Worm (Caenorhabditis elegans) whole organism, young adult: ENCODE data around the gene grl-11.

Experiments
- B0019.2 ChIP-seq: fragments of 200-800 bp; sonication (Bioruptor generic); conservative IDR thresholded peaks from 2 replicates; pipeline ENCODE4 v1.3.6; 2022; ENCODE audit warnings: missing genetic modification reagents, missing genetic modification characterization, missing compliant biosample characterization
- B0035.1 ChIP-seq: sonication (generic microtip); optimal IDR thresholded peaks from 2 replicates; lab custom pipeline; 2016; ENCODE audit warnings: missing genetic modification characterization, mild to moderate bottlenecking, missing compliant biosample characterization, missing genotype, missing genetic modification reagents
- B0336.3 ChIP-seq: fragments of 200-800 bp; sonication (Bioruptor generic); IDR thresholded peaks from 2 replicates; pipeline ENCODE4 v1.3.6; 2022; ENCODE audit warnings: missing genetic modification characterization, missing compliant biosample characterization
- F57A8.1 ChIP-seq: fragments of 200-800 bp; sonication (Bioruptor generic); optimal IDR thresholded peaks from 2 replicates; lab custom pipeline; 2018; ENCODE audit warnings: mild to moderate bottlenecking, missing genetic modification characterization, moderate library complexity, missing compliant biosample characterization
- K11D2.4 ChIP-seq: fragments of 200-800 bp; sonication (Bioruptor generic); IDR thresholded peaks from 2 replicates; pipeline ENCODE4 v1.3.6; 2022; ENCODE audit warnings: missing genetic modification reagents, missing genetic modification characterization, missing compliant biosample characterization
- K12H6.12 ChIP-seq: fragments of 200-800 bp; sonication (Bioruptor generic); optimal IDR thresholded peaks from 2 replicates; lab custom pipeline; 2018; ENCODE audit warnings: mild to moderate bottlenecking, missing genetic modification characterization, missing compliant biosample characterization
- Y53G8AR.9 ChIP-seq: fragments of 200-800 bp; sonication (Bioruptor generic); conservative IDR thresholded peaks from 2 replicates; pipeline ENCODE4 v1.3.6; 2022; ENCODE audit warnings: missing genetic modification reagents, missing genetic modification characterization, missing compliant biosample characterization
- Y56A3A.18 ChIP-seq: fragments of 200-800 bp; sonication (Bioruptor generic); IDR thresholded peaks from 2 replicates; pipeline ENCODE4 v1.3.6; 2022; ENCODE audit warnings: missing genetic modification reagents, missing genetic modification characterization, missing compliant biosample characterization
- Y67H2A.10 ChIP-seq: fragments of 200-800 bp; sonication (Bioruptor generic); conservative IDR thresholded peaks from 2 replicates; pipeline ENCODE4 v1.3.6; 2022; ENCODE audit warnings: missing genetic modification reagents, missing genetic modification characterization, missing compliant biosample characterization
- attf-3 ChIP-seq: fragments of 200-800 bp; sonication (Bioruptor generic); conservative IDR thresholded peaks from 2 replicates; pipeline ENCODE4 v1.3.6; 2022; ENCODE audit warnings: missing genetic modification reagents, missing genetic modification characterization, missing compliant biosample characterization
- attf-5 ChIP-seq: fragments of 200-800 bp; sonication (Bioruptor generic); optimal IDR thresholded peaks from 2 replicates; lab custom pipeline; 2018; ENCODE audit warnings: mild to moderate bottlenecking, missing genetic modification characterization, missing compliant biosample characterization
- attf-6 ChIP-seq: fragments of 200-800 bp; sonication (Bioruptor generic); IDR thresholded peaks from 2 replicates; pipeline ENCODE4 v1.3.6; 2022; ENCODE audit warnings: missing genetic modification reagents, missing genetic modification characterization, missing compliant biosample characterization
- bed-1 ChIP-seq: fragments of 200-800 bp; sonication (Bioruptor generic); IDR thresholded peaks from 2 replicates; pipeline ENCODE4 v1.3.6; 2022; ENCODE audit warnings: missing genetic modification reagents, missing genetic modification characterization, missing compliant biosample characterization
- cebp-1 ChIP-seq, 2 experiments: fragments of 200-800 bp in 1 of 2; sonication (Bioruptor generic) in 1 of 2; sonication (generic microtip) in 1 of 2; IDR thresholded peaks in 1 of 2; optimal IDR thresholded peaks in 1 of 2; 2 replicates each; pipeline versions ENCODE4 v1.3.6 to Lab custom; 2017 to 2022; ENCODE audit warnings: missing compliant biosample characterization in 2 of 2, missing genetic modification characterization in 2 of 2, mild to moderate bottlenecking in 1 of 2, missing genetic modification reagents in 1 of 2, moderate library complexity in 1 of 2
- ceh-40 ChIP-seq: fragments of 200-800 bp; sonication (Bioruptor generic); IDR thresholded peaks from 2 replicates; pipeline ENCODE4 v1.3.6; 2022; ENCODE audit warnings: missing genetic modification characterization, missing compliant biosample characterization
- die-1 ChIP-seq: sonication (generic microtip); optimal IDR thresholded peaks from 2 replicates; lab custom pipeline; 2016; ENCODE audit warnings: missing genotype, mild to moderate bottlenecking, missing genetic modification characterization, missing compliant biosample characterization
- dpff-1 ChIP-seq: sonication (generic microtip); optimal IDR thresholded peaks from 2 replicates; lab custom pipeline; 2017; ENCODE audit warnings: mild to moderate bottlenecking, missing genetic modification characterization, missing compliant biosample characterization
- ekl-4 ChIP-seq: fragments of 200-800 bp; sonication (Bioruptor generic); IDR thresholded peaks from 2 replicates; pipeline ENCODE4 v1.3.6; 2022; ENCODE audit warnings: missing genetic modification reagents, missing genetic modification characterization, missing compliant biosample characterization
- fkh-3 ChIP-seq: sonication (generic microtip); optimal IDR thresholded peaks from 2 replicates; lab custom pipeline; 2016; ENCODE audit warnings: mild to moderate bottlenecking, missing genetic modification characterization, missing compliant biosample characterization
- hlh-12 ChIP-seq: sonication (generic microtip); optimal IDR thresholded peaks from 2 replicates; lab custom pipeline; 2016; ENCODE audit warnings: missing genetic modification characterization, missing compliant biosample characterization
- hmg-20 ChIP-seq: fragments of 200-800 bp; sonication (Bioruptor generic); IDR thresholded peaks from 2 replicates; pipeline ENCODE4 v1.3.6; 2022; ENCODE audit warnings: missing genetic modification reagents, missing genetic modification characterization, missing compliant biosample characterization
- lsy-27 ChIP-seq: sonication (generic microtip); optimal IDR thresholded peaks from 2 replicates; lab custom pipeline; 2017; ENCODE audit warnings: missing genetic modification characterization, mild to moderate bottlenecking, missing compliant biosample characterization, antibody characterized with exemption, missing genotype, borderline replicate concordance; ENCODE audit not compliant: insufficient read depth
- madf-6 ChIP-seq: fragments of 200-800 bp; sonication (Bioruptor generic); IDR thresholded peaks from 2 replicates; pipeline ENCODE4 v1.3.6; 2022; ENCODE audit warnings: missing genetic modification reagents, missing genetic modification characterization, missing compliant biosample characterization
- mcd-1 ChIP-seq: fragments of 200-800 bp; sonication (Bioruptor generic); IDR thresholded peaks from 2 replicates; pipeline ENCODE4 v1.3.6; 2022; ENCODE audit warnings: missing genetic modification reagents, missing genetic modification characterization, missing compliant biosample characterization
- mel-28 ChIP-seq: sonication (generic microtip); optimal IDR thresholded peaks from 2 replicates; lab custom pipeline; 2016; ENCODE audit warnings: borderline replicate concordance, mild to moderate bottlenecking, missing genetic modification characterization, missing compliant biosample characterization
- mes-4 ChIP-seq: sonication (generic microtip); optimal IDR thresholded peaks from 2 replicates; lab custom pipeline; 2016; ENCODE audit warnings: missing genotype, missing genetic modification characterization, missing compliant biosample characterization
- nfya-1 ChIP-seq: sonication (generic microtip); optimal IDR thresholded peaks from 2 replicates; lab custom pipeline; 2017; ENCODE audit warnings: antibody characterized with exemption, missing compliant biosample characterization, missing genetic modification characterization, borderline replicate concordance; ENCODE audit not compliant: insufficient read depth
- nfya-2 ChIP-seq: fragments of 200-800 bp; sonication (Bioruptor generic); IDR thresholded peaks from 2 replicates; pipeline ENCODE4 v1.3.6; 2022; ENCODE audit warnings: missing genetic modification reagents, missing genetic modification characterization, missing compliant biosample characterization
- nhr-27 ChIP-seq: fragments of 200-800 bp; sonication (Bioruptor generic); optimal IDR thresholded peaks from 2 replicates; lab custom pipeline; 2018; ENCODE audit warnings: mild to moderate bottlenecking, missing genetic modification characterization, moderate library complexity, missing compliant biosample characterization
- nhr-90 ChIP-seq: sonication (generic microtip); optimal IDR thresholded peaks from 2 replicates; lab custom pipeline; 2016; ENCODE audit warnings: missing genotype, mild to moderate bottlenecking, missing genetic modification characterization, missing compliant biosample characterization
- rcor-1 ChIP-seq: fragments of 200-800 bp; sonication (Bioruptor generic); IDR thresholded peaks from 2 replicates; pipeline ENCODE4 v1.3.6; 2022; ENCODE audit warnings: missing genetic modification reagents, missing genetic modification characterization, missing compliant biosample characterization
- rpc-1 ChIP-seq, 2 experiments: fragments of 150-350 bp in 1 of 2; sonication (generic microtip) in 1 of 2; optimal IDR thresholded peaks; 2 replicates each; lab custom pipeline; 2014 to 2018; ENCODE audit warnings: missing biosample characterization in 1 of 2, missing genetic modification characterization in 1 of 2, missing genetic modification reagents in 1 of 2, missing genotype in 1 of 2
- sea-2 ChIP-seq: fragments of 200-800 bp; sonication (Bioruptor generic); IDR thresholded peaks from 2 replicates; pipeline ENCODE4 v1.3.6; 2022; ENCODE audit warnings: missing genetic modification characterization, missing compliant biosample characterization
- snpc-1.3 ChIP-seq: sonication (generic microtip); optimal IDR thresholded peaks from 2 replicates; lab custom pipeline; 2017; ENCODE audit warnings: missing genetic modification characterization, mild to moderate bottlenecking, missing compliant biosample characterization, antibody characterized with exemption, moderate library complexity, missing genotype, missing genetic modification reagents; ENCODE audit not compliant: insufficient read depth
- sptf-2 ChIP-seq: fragments of 200-800 bp; sonication (Bioruptor generic); optimal IDR thresholded peaks from 2 replicates; lab custom pipeline; 2018; ENCODE audit warnings: mild to moderate bottlenecking, missing genetic modification characterization, missing compliant biosample characterization
- tbx-9 ChIP-seq: sonication (generic microtip); optimal IDR thresholded peaks from 2 replicates; lab custom pipeline; 2016; ENCODE audit warnings: borderline replicate concordance, missing genetic modification characterization, inconsistent platforms, missing compliant biosample characterization
- unc-130 ChIP-seq: sonication (generic microtip); optimal IDR thresholded peaks from 2 replicates; lab custom pipeline; 2016; ENCODE audit warnings: missing genetic modification reagents, missing genetic modification characterization, missing compliant biosample characterization
- unc-62 ChIP-seq: fragments of 150-350 bp; optimal IDR thresholded peaks from 2 replicates; lab custom pipeline; 2014; ENCODE audit warnings: missing biosample characterization, missing genetic modification reagents, missing genetic modification characterization
- zim-3 ChIP-seq: sonication (generic microtip); optimal IDR thresholded peaks from 2 replicates; lab custom pipeline; 2017; ENCODE audit warnings: mild to moderate bottlenecking, missing genetic modification characterization, moderate library complexity, missing compliant biosample characterization
- ztf-18 ChIP-seq: sonication (generic microtip); optimal IDR thresholded peaks from 2 replicates; lab custom pipeline; 2016; ENCODE audit warnings: missing genotype, mild to moderate bottlenecking, missing genetic modification characterization, missing compliant biosample characterization
- ztf-22 ChIP-seq: fragments of 200-800 bp; sonication (Bioruptor generic); optimal IDR thresholded peaks from 2 replicates; lab custom pipeline; 2018; ENCODE audit warnings: mild to moderate bottlenecking, missing genetic modification characterization, moderate library complexity, missing compliant biosample characterization
- ztf-25 ChIP-seq: fragments of 200-800 bp; sonication (Bioruptor generic); IDR thresholded peaks from 2 replicates; pipeline ENCODE4 v1.3.6; 2022; ENCODE audit warnings: missing genetic modification reagents, missing genetic modification characterization, missing compliant biosample characterization
- ztf-6 ChIP-seq: fragments of 200-800 bp; sonication (Bioruptor generic); IDR thresholded peaks from 2 replicates; pipeline ENCODE4 v1.3.6; 2022; ENCODE audit warnings: missing genetic modification reagents, missing genetic modification characterization, missing compliant biosample characterization

The grl-11 gene

DNA sequence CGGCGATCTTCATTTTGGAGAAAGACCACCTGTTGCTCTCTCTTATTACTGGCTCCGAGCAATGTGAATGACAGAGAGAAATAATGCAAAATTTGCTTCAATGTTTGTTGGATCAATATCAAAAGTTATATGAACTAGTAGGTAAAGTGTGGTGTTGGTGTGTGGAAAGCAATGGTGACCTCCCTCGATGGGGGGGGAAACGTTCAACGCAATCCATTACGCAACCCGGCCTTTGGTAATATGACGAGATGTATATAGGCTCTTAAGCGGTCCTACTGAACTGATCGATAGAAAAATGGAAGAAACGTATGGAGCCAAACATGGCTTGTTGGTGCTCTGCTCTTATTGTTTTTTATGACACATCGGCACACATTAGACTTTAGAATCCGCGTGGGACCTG is 8.4 kb downstream of the grl-11 start:
- no peak for TF ChIP-seq B0019.2 (GFP tag; lab: Robert Waterston, UW)
- no peak for TF ChIP-seq Y56A3A.18
- no peak for TF ChIP-seq tbx-9 (tag; lab: Kevin White, UChicago)
- no peak for TF ChIP-seq fkh-3 (tag; lab: Kevin White, UChicago)
- TF ChIP-seq, all 124 proteins: peak for 0

DNA sequence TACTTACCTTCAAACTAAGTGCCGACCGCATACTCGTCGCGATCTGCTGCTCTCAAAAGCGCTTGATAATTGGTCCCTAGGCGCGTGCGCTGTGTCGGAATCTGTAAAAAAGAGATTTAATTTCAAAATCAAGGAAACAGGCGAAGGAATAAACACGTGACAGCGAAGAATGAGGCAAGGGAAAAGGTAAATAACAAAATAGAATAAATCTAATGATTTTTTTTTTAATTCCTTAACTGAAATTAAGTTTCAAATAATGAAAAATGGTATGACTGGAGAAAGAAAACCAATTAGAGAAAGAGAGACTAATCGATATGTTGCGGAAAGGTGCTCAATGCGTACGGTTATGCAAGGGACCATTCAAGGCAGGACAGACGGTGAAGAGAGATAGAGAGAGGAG is 9.0 kb downstream of the grl-11 start, which contains the start of gene cya-1:
cya-1 (minus strand) TSS at position 101 of the 400 bp plus-strand sequence.
- TF ChIP-seq madf-6 (GFP tag; lab: Robert Waterston, UW) (peak; percentile 8; the same call in 1 of the 2 replicates), attf-5 (no peak)

DNA sequence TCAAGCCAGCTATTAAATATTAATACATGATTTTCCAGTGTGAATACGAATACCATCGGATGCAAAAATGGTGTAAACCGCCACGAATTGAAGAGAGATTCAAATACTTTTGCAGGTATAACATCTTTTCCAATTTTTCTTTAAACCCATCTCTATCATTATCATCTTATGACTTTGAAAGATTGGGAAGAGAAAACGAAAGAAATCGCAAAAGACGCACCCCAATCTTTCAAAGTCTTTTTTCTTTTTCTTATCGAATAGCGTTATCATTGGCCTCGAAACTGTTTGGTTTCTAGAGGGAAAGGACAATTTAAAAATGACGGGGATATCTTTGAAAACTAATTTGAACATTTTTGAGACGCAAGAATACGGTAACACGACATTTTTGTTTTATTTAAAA is 12.5 kb downstream of the grl-11 start:
- TF ChIP-seq mes-4 (tag; lab: Kevin White, UChicago) (no peak), ztf-22 (no peak), zim-3 (no peak), F57A8.1 (GFP tag; lab: Kevin White, UChicago) (no peak), sptf-2 (no peak), bed-1 (GFP tag; lab: Robert Waterston, UW) (no peak), attf-6 (GFP tag; lab: Robert Waterston, UW) (no peak), Y67H2A.10 (GFP tag; lab: Robert Waterston, UW) (no peak), nfya-2 (no peak), dpff-1 (no peak), nhr-90 (tag; lab: Kevin White, UChicago) (no peak)

- TF ChIP-seq rcor-1 (peak; percentile 68), ceh-40 (GFP tag; lab: Robert Waterston, UW) (no peak), unc-130 (GFP tag; lab: Kevin White, UChicago) (no peak), B0336.3 (peak; percentile 62), K12H6.12 (tag; lab: Kevin White, UChicago) (peak; percentile 36), K11D2.4 (GFP tag; lab: Robert Waterston, UW) (no peak), lsy-27 (tag; lab: Kevin White, UChicago) (peak; percentile 77), die-1 (peak; percentile 86), ztf-25 (GFP tag; lab: Robert Waterston, UW) (0 out of 2 replicates have a peak, but pooled peaks have one; percentile 50), rpc-1 (optimal IDR thresholded peaks at IDR 0.05; lab: Kevin White, UChicago) (peak; percentile 74), rpc-1 (tag; optimal IDR thresholded peaks at IDR 0.05; lab: Kevin White, UChicago) (peak; percentile 80), hlh-12 (no peak), cebp-1 (GFP tag; IDR thresholded peaks at IDR 0.05; lab: Robert Waterston, UW) (no peak), cebp-1 (tag; optimal IDR thresholded peaks at IDR 0.05; lab: Kevin White, UChicago) (no peak), nfya-2 (no peak), nfya-1 (no peak), ztf-18 (peak; percentile 70), B0035.1 (tag; lab: Kevin White, UChicago) (no peak), ztf-6 (GFP tag; lab: Robert Waterston, UW) (peak; percentile 65; the same call in 1 of the 2 replicates), nhr-27 (no peak), mcd-1 (GFP tag; lab: Robert Waterston, UW) (peak; percentile 72), attf-3 (peak; percentile 64), ekl-4 (GFP tag; lab: Robert Waterston, UW) (peak; percentile 63; the same call in 1 of the 2 replicates), unc-62 (GFP tag; lab: Kevin White, UChicago) (no peak), hmg-20 (GFP tag; lab: Robert Waterston, UW) (peak; percentile 41; the same call in 1 of the 2 replicates), sea-2 (no peak), snpc-1.3 (tag; lab: Kevin White, UChicago) (peak; percentile 29), Y67H2A.10 (GFP tag; lab: Robert Waterston, UW) (0 out of 2 replicates have a peak, but pooled peaks have one; percentile 7), Y53G8AR.9 (no peak), mel-28 (no peak)
Measured at ce11 chrIII:9104060-9104459, 14.1 kb downstream of the grl-11 start.
